Worm (Caenorhabditis elegans) whole organism, L1 larva: ENCODE data around the gene srbc-70.

Experiments used
- aly-2 ChIP-seq: fragments of 150-350 bp; optimal IDR thresholded peaks from 2 replicates; lab custom pipeline; 2014; ENCODE audit warnings: missing biosample characterization, missing genetic modification characterization
- fkh-8 ChIP-seq: sonication (generic microtip); optimal IDR thresholded peaks from 2 replicates; lab custom pipeline; 2016; ENCODE audit warnings: mild to moderate bottlenecking, missing genetic modification characterization, missing compliant biosample characterization
- lin-15B ChIP-seq: fragments of 150-350 bp; sonication (generic microtip); optimal IDR thresholded peaks from 3 replicates; lab custom pipeline; 2014; ENCODE audit warnings: missing biosample characterization, missing genetic modification characterization
- lin-35 ChIP-seq, 2 experiments: fragments of 150-350 bp; optimal IDR thresholded peaks; 2 replicates each; lab custom pipeline; 2014; ENCODE audit warnings: missing biosample characterization in 2 of 2, missing genetic modification characterization in 2 of 2, missing genetic modification reagents in 2 of 2
- lir-3 ChIP-seq: sonication (generic microtip); optimal IDR thresholded peaks from 2 replicates; lab custom pipeline; 2016; ENCODE audit warnings: mild to moderate bottlenecking, missing genetic modification characterization, moderate library complexity, missing compliant biosample characterization; ENCODE audit not compliant: poor library complexity
- nhr-11 ChIP-seq: fragments of 150-350 bp; optimal IDR thresholded peaks from 2 replicates; lab custom pipeline; 2014; ENCODE audit warnings: missing biosample characterization, missing genetic modification characterization
- pqm-1 ChIP-seq: sonication (generic microtip); optimal IDR thresholded peaks from 3 replicates; lab custom pipeline; 2017; ENCODE audit warnings: missing biosample characterization, missing genetic modification characterization
- unc-130 ChIP-seq: fragments of 150-350 bp; optimal IDR thresholded peaks from 2 replicates; lab custom pipeline; 2017; ENCODE audit warnings: missing biosample characterization, missing genetic modification characterization, inconsistent platforms
- unc-30 ChIP-seq: sonication (generic microtip); optimal IDR thresholded peaks from 2 replicates; lab custom pipeline; 2017; ENCODE audit warnings: missing biosample characterization, missing genetic modification characterization
- unc-62 ChIP-seq: fragments of 150-350 bp; optimal IDR thresholded peaks from 2 replicates; lab custom pipeline; 2014; ENCODE audit warnings: missing biosample characterization, missing genetic modification reagents, missing genetic modification characterization

ce11 chrIV:4212733-4213132, 15.1 kb downstream of the srbc-70 start:
- no peak for TF ChIP-seq pqm-1 (tag; lab: Kevin White, UChicago)
- TF ChIP-seq lin-15B (tag; lab: Kevin White, UChicago): no peak
- no peak for TF ChIP-seq unc-130 (tag; lab: Kevin White, UChicago)
- no peak for TF ChIP-seq lir-3 (tag; lab: Kevin White, UChicago)
- TF ChIP-seq lin-35 (GFP tag; optimal IDR thresholded peaks at IDR 0.05; lab: Kevin White, UChicago): peak in 1 of 2 experiments; percentile 12
- TF ChIP-seq aly-2 (tag; lab: Kevin White, UChicago): no peak
- no peak for TF ChIP-seq unc-62 (GFP tag; lab: Kevin White, UChicago)
- TF ChIP-seq nhr-11: no peak
- no peak for TF ChIP-seq unc-30 (tag; lab: Kevin White, UChicago)
- no peak for TF ChIP-seq fkh-8
